Fruit fly (Drosophila melanogaster) Kc167 (cell line): Measurements from ENCODE around the gene Dhfr.

Experiments used
- Myc ChIP-seq: fragments of >200 bp; optimal IDR thresholded peaks from 2 replicates; lab custom pipeline; 2017; ENCODE audit warnings: missing external identifiers
- Sin3A ChIP-seq: fragments of >200 bp; optimal IDR thresholded peaks from 2 replicates; lab custom pipeline; 2018; ENCODE audit warnings: missing external identifiers
- h ChIP-seq: fragments of >200 bp; optimal IDR thresholded peaks from 3 replicates; lab custom pipeline; 2018; ENCODE audit warnings: missing external identifiers
- insv ChIP-seq: fragments of >200 bp; optimal IDR thresholded peaks from 3 replicates; lab custom pipeline; 2018; ENCODE audit warnings: missing external identifiers
- psq ChIP-seq: fragments of >200 bp; optimal IDR thresholded peaks from 2 replicates; lab custom pipeline; 2017; ENCODE audit warnings: missing external identifiers
- ttk ChIP-seq: sonication (Bioruptor generic); optimal IDR thresholded peaks from 2 replicates; lab custom pipeline; 2017; ENCODE audit warnings: missing external identifiers

dm6 chr3R:16485487-16486233 is 4.7 kb downstream of the Dhfr start:
- TF ChIP-seq Sin3A (no peak), Myc (lab: Kevin White, UChicago) (no peak), ttk (lab: Kevin White, UChicago) (no peak), psq (no peak), h (lab: Kevin White, UChicago) (no peak), insv (lab: Kevin White, UChicago) (no peak)
